Fruit fly (Drosophila melanogaster): ENCODE results near the gene Clic.
A peak's percentile ranks its signal among the peaks of the same experiment; 100 is the strongest.

The Clic gene

DNA sequence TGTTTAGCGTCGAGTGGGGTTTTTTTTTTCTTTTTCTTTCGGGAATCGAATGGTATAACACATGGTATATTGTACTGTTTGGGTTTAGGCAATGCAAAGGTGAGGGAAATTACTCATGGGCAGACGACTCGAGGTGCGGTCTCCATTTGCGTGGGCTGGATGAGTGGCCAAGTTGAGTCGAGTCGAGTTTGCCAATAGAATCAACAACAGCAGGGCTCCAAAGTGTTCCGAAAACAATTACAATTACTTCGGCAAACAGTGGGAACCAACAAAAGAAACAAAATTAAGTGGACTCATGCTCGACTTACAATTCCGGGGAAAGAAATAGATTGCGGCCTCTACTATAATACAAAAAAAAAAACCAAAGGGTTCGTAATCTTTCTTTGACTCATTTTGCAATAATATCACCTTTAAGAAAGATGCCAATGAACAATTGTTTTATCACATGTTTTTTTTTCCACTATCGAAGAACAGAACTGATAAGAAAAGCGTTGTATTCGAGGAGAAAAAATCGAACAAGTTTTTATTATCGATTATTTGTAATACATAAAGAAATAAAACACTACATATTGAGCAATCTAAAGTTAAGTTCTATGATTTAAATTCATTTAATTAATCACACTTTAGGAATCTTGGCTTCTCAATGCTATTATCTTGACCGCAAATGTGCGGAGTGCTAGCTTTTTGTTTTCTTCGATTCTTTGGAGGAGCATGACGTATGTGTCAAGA is 1.6 kb downstream of the Clic start:
- TF ChIP-seq Hand (GFP tag; optimal IDR thresholded peaks at IDR 0.05) = peak; percentile 13
- TF ChIP-seq Asciz (GFP tag; optimal IDR thresholded peaks at IDR 0.05) = peak; percentile 46
- peak; percentile 21 for TF ChIP-seq CG17359 (tag; optimal IDR thresholded peaks at IDR 0.05)
- peak; percentile 37 for TF ChIP-seq lab (GFP tag; optimal IDR thresholded peaks at IDR 0.05)
- peak; percentile 57 for TF ChIP-seq ATbp (GFP tag; optimal IDR thresholded peaks at IDR 0.05)
- TF ChIP-seq Meics (GFP tag; optimal IDR thresholded peaks at IDR 0.05) = peak; percentile 16
- peak in 1 of 2 experiments; percentile 10 for TF ChIP-seq Eip74EF (GFP tag; optimal IDR thresholded peaks at IDR 0.05)
- TF ChIP-seq Gug (GFP tag; IDR thresholded peaks at IDR 0.05) = no peak
- no peak for TF ChIP-seq CG16815 (GFP tag; optimal IDR thresholded peaks at IDR 0.05)
- TF ChIP-seq CG3407 (GFP tag; optimal IDR thresholded peaks at IDR 0.05) = peak; percentile 42
- TF ChIP-seq CG6689 (GFP tag; IDR thresholded peaks at IDR 0.05) = 0 out of 2 replicates have a peak, but pooled peaks have one; percentile 14
- TF ChIP-seq Drgx (GFP tag; IDR thresholded peaks at IDR 0.05) = 0 out of 2 replicates have a peak, but pooled peaks have one; percentile 16
- TF ChIP-seq vvl (GFP tag; IDR thresholded peaks at IDR 0.05) = 0 out of 2 replicates have a peak, but pooled peaks have one; percentile 8
- peak; percentile 66 for TF ChIP-seq CG2678 (tag; optimal IDR thresholded peaks at IDR 0.05)
- peak; percentile 15 for TF ChIP-seq gsb-n (tag; optimal IDR thresholded peaks at IDR 0.05)
- no peak for TF ChIP-seq Ssrp (tag; optimal IDR thresholded peaks at IDR 0.05)
- TF ChIP-seq CG6813 (GFP tag; optimal IDR thresholded peaks at IDR 0.05) = peak; percentile 4
- TF ChIP-seq CoRest (tag; optimal IDR thresholded peaks at IDR 0.05) = peak; percentile 39
- peak; percentile 34 for TF ChIP-seq phol (tag; optimal IDR thresholded peaks at IDR 0.05)
- no peak; the same call in 1 of the 2 replicates for TF ChIP-seq CG14014 (GFP tag; IDR thresholded peaks at IDR 0.05)
- peak; percentile 28 for TF ChIP-seq bab2 (GFP tag; optimal IDR thresholded peaks at IDR 0.05)
- no peak for TF ChIP-seq CG10462 (GFP tag; optimal IDR thresholded peaks at IDR 0.05)
- TF ChIP-seq CG12391 (tag; optimal IDR thresholded peaks at IDR 0.05) = no peak
- peak; percentile 33 for TF ChIP-seq CG12104 (GFP tag; optimal IDR thresholded peaks at IDR 0.05)
- peak; percentile 30 for TF ChIP-seq CG7556 (GFP tag; optimal IDR thresholded peaks at IDR 0.05)
- peak; percentile 50 for TF ChIP-seq CG30403 (GFP tag; optimal IDR thresholded peaks at IDR 0.05)
- no peak for TF ChIP-seq CG7786 (GFP tag; optimal IDR thresholded peaks at IDR 0.05)
- TF ChIP-seq CG8290 (GFP tag; optimal IDR thresholded peaks at IDR 0.05) = no peak
- peak in 1 of 2 experiments; percentile 7 for TF ChIP-seq CG8290 (tag; optimal IDR thresholded peaks at IDR 0.05)
- TF ChIP-seq CG3281 (GFP tag; optimal IDR thresholded peaks at IDR 0.05) = peak; percentile 25
- peak; percentile 29 for TF ChIP-seq Sox102F (GFP tag; optimal IDR thresholded peaks at IDR 0.05)
- TF ChIP-seq Med (GFP tag) = peak; percentile 39
- TF ChIP-seq oc (tag; optimal IDR thresholded peaks at IDR 0.05) = no peak
- peak; percentile 85 for TF ChIP-seq sens (GFP tag)
- TF ChIP-seq wek (GFP tag; optimal IDR thresholded peaks at IDR 0.05) = peak; percentile 59
- TF ChIP-seq kni (GFP tag; optimal IDR thresholded peaks at IDR 0.05) = peak; percentile 1
- TF ChIP-seq CG17802 (tag; optimal IDR thresholded peaks at IDR 0.05) = no peak
- TF ChIP-seq jumu (GFP tag; optimal IDR thresholded peaks at IDR 0.05) = no peak
- TF ChIP-seq CG2120 (GFP tag; optimal IDR thresholded peaks at IDR 0.05) = peak; percentile 53
- peak; percentile 48 for TF ChIP-seq CG9727 (GFP tag; optimal IDR thresholded peaks at IDR 0.05)
- TF ChIP-seq CG18476 (GFP tag; optimal IDR thresholded peaks at IDR 0.05) = peak; percentile 15
- TF ChIP-seq sug (tag; optimal IDR thresholded peaks at IDR 0.05) = no peak
- TF ChIP-seq bsh (GFP tag; optimal IDR thresholded peaks at IDR 0.05) = peak in 1 of 2 experiments; percentile 21
- TF ChIP-seq Fer1 (GFP tag; optimal IDR thresholded peaks at IDR 0.05) = peak; percentile 30
- TF ChIP-seq HHEX (GFP tag; optimal IDR thresholded peaks at IDR 0.05) = peak; percentile 1
- no peak for TF ChIP-seq Tbp (GFP tag; optimal IDR thresholded peaks at IDR 0.05)
- no peak for TF ChIP-seq ewg (GFP tag; optimal IDR thresholded peaks at IDR 0.05)
- peak; percentile 35 for TF ChIP-seq lilli (GFP tag; optimal IDR thresholded peaks at IDR 0.05)
